Worm (Caenorhabditis elegans): ENCODE results near the gene asm-3.

- TF ChIP-seq ztf-23 (GFP tag; IDR thresholded peaks at IDR 0.05), result no peak
- no peak for TF ChIP-seq tab-1 (GFP tag; IDR thresholded peaks at IDR 0.05)
- no peak for TF ChIP-seq flt-1 (GFP tag; IDR thresholded peaks at IDR 0.05)
- TF ChIP-seq med-1 (GFP tag; optimal IDR thresholded peaks at IDR 0.05; ENCODE audit: insufficient read depth), result no peak
- TF ChIP-seq ztf-29 (GFP tag; IDR thresholded peaks at IDR 0.05), result no peak
- no peak for TF ChIP-seq T22C8.4 (GFP tag; IDR thresholded peaks at IDR 0.05)
- TF ChIP-seq klf-2 (GFP tag; conservative IDR thresholded peaks at IDR 0.05), result no peak
- TF ChIP-seq ref-1 (GFP tag; conservative IDR thresholded peaks at IDR 0.05), result no peak
- no peak for TF ChIP-seq cog-1 (tag; optimal IDR thresholded peaks at IDR 0.05)
Measured at ce11 chrIV:551923-552322, 28.3 kb upstream of the asm-3 start.
